Fruit fly (Drosophila melanogaster): ENCODE data around the gene mRpL1.
A peak's percentile ranks its signal among the peaks of the same experiment; 100 is the strongest.

mRpL1 gene

DNA sequence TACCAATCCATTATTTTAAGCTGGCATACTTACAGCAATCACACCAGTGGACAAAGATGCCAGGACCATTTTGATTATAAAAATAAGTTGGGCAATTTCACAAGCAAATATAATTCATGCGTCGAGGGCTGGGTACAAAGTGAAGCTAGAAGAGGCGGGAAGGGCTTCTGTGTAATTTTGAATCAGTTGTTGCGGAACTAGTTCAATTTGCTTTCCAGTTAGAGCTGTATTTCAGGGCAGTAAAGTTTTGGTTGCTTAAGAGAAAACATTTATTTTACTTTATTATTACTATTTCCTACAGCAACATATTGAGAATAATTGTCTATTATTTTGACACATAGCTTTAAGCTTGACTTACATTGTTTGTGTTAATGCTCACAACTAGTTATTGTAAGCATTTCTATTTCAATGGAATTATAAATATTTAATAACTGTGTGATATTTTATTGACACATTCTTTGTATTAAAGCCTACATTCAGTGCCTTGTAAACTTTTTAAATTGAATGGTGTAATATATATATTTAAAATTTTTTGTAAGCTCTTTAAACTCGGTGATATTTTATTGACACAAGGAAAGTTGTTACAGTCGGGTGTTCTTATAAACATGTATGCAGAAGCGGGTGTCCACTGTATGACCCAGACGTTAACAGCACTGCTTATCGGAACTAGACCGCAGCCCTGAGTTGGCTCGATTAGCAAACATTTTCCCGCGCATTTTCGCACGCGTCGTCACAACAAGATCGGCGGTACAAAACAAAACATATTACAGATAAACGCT lies 36.7 kb upstream of the mRpL1 start, which contains the start of the genes RPA1 and Mcm2 (continued):
- TF ChIP-seq Nf-YB (GFP tag; optimal IDR thresholded peaks at IDR 0.05) (peak; percentile 51), Hr78 (GFP tag; optimal IDR thresholded peaks at IDR 0.05) (no peak), CG11504 (tag; optimal IDR thresholded peaks at IDR 0.05) (peak; percentile 83), ci (GFP tag; IDR thresholded peaks at IDR 0.05) (peak; percentile 69), knrl (GFP tag; IDR thresholded peaks at IDR 0.05; ENCODE audit: partially characterized antibody) (no peak; the same call in 2 of the 3 replicates), Dref (GFP tag; IDR thresholded peaks at IDR 0.05) (peak; percentile 57), CG10274 (GFP tag; optimal IDR thresholded peaks at IDR 0.05) (peak; percentile 6), Lhr (GFP tag; optimal IDR thresholded peaks at IDR 0.05) (peak; percentile 19), CG17829 (tag; optimal IDR thresholded peaks at IDR 0.05) (peak; percentile 81), Dad (GFP tag; optimal IDR thresholded peaks at IDR 0.05) (no peak), Antp (GFP tag; optimal IDR thresholded peaks at IDR 0.05) (peak; percentile 58), CG10654 (GFP tag; optimal IDR thresholded peaks at IDR 0.05) (peak; percentile 70), zfh2 (GFP tag; optimal IDR thresholded peaks at IDR 0.05) (peak; percentile 74), Doc3 (GFP tag; IDR thresholded peaks at IDR 0.05; ENCODE audit: partially characterized antibody) (no peak), CG12155 (GFP tag; optimal IDR thresholded peaks at IDR 0.05) (peak; percentile 84), CG16863 (GFP tag; optimal IDR thresholded peaks at IDR 0.05) (peak; percentile 23), Ada2b (GFP tag; IDR thresholded peaks at IDR 0.05) (peak; percentile 32), CG18764 (GFP tag; optimal IDR thresholded peaks at IDR 0.05) (peak; percentile 66), CG18011 (GFP tag; optimal IDR thresholded peaks at IDR 0.05) (peak; percentile 35), Jarid2 (GFP tag; optimal IDR thresholded peaks at IDR 0.05) (peak; percentile 20), ems (GFP tag; optimal IDR thresholded peaks at IDR 0.05) (no peak), CG11723 (GFP tag; optimal IDR thresholded peaks at IDR 0.05) (peak; percentile 55), CG10543 (GFP tag; optimal IDR thresholded peaks at IDR 0.05) (peak; percentile 89), CG1602 (GFP tag; optimal IDR thresholded peaks at IDR 0.05) (peak; percentile 78), CG7271 (tag; optimal IDR thresholded peaks at IDR 0.05) (no peak), CG8765 (GFP tag; IDR thresholded peaks at IDR 0.05) (peak; percentile 43; the same call in 1 of the 2 replicates), Blimp-1 (GFP tag; optimal IDR thresholded peaks at IDR 0.05) (peak; percentile 50), CG7839 (tag; optimal IDR thresholded peaks at IDR 0.05) (peak; percentile 81), amos (GFP tag; IDR thresholded peaks at IDR 0.05; ENCODE audit: partially characterized antibody) (peak; percentile 48), tll (GFP tag; optimal IDR thresholded peaks at IDR 0.05) (no peak), br (optimal IDR thresholded peaks at IDR 0.05) (no peak), Nf-YC (tag; optimal IDR thresholded peaks at IDR 0.05) (peak; percentile 80), CG6791 (GFP tag; IDR thresholded peaks at IDR 0.05; ENCODE audit: partially characterized antibody) (peak; percentile 43; the same call in 1 of the 3 replicates), CG7372 (GFP tag; IDR thresholded peaks at IDR 0.05) (peak; percentile 72; the same call in 1 of the 2 replicates), HmgD (GFP tag; optimal IDR thresholded peaks at IDR 0.05) (no peak), jumu (GFP tag; optimal IDR thresholded peaks at IDR 0.05) (peak; percentile 28), CG10431 (GFP tag; optimal IDR thresholded peaks at IDR 0.05) (peak; percentile 45), gcm (GFP tag; optimal IDR thresholded peaks at IDR 0.05) (peak; percentile 63), unc-4 (GFP tag; IDR thresholded peaks at IDR 0.05; ENCODE audit: partially characterized antibody) (no peak), Aef1 (GFP tag; IDR thresholded peaks at IDR 0.05) (peak; percentile 87), hb (GFP tag; IDR thresholded peaks at IDR 0.05; ENCODE audit: partially characterized antibody) (no peak), salm (tag; optimal IDR thresholded peaks at IDR 0.05) (peak; percentile 38), dmrt99B (tag; optimal IDR thresholded peaks at IDR 0.05) (no peak), CG12744 (GFP tag; optimal IDR thresholded peaks at IDR 0.05) (no peak), ssp (GFP tag; IDR thresholded peaks at IDR 0.05) (peak; percentile 71), p53 (GFP tag; optimal IDR thresholded peaks at IDR 0.05) (peak; percentile 14), lbe (GFP tag; optimal IDR thresholded peaks at IDR 0.05) (peak; percentile 49), tap (tag; optimal IDR thresholded peaks at IDR 0.05) (no peak)
